Fruit fly (Drosophila melanogaster) whole organism, embryonic: ENCODE measurements around the gene NK7.1.

Source experiments
- Adf1 ChIP-seq: fragments of 200-800 bp; sonication (Bioruptor generic); IDR thresholded peaks from 2 replicates; pipeline ENCODE4 v1.3.6; 2022; ENCODE audit warnings: missing biosample characterization, missing genetic modification characterization
- Antp ChIP-seq: fragments of 200-800 bp; sonication (Bioruptor generic); optimal IDR thresholded peaks from 3 replicates; lab custom pipeline; 2016; ENCODE audit warnings: missing biosample characterization, missing genetic modification characterization
- C15 ChIP-seq: fragments of 200-800 bp; sonication (Bioruptor generic); IDR thresholded peaks from 3 replicates; pipeline ENCODE4 v1.3.6; 2022; ENCODE audit warnings: missing biosample characterization, missing genetic modification characterization
- CG11723 ChIP-seq: fragments of 200-800 bp; sonication (Bioruptor generic); optimal IDR thresholded peaks from 2 replicates; lab custom pipeline; 2017; ENCODE audit warnings: missing biosample characterization, mild to moderate bottlenecking, missing genetic modification characterization
- CG12391 ChIP-seq: fragments of 200-800 bp; sonication (Bioruptor generic); optimal IDR thresholded peaks from 3 replicates; lab custom pipeline; 2018; ENCODE audit warnings: missing biosample characterization, mild to moderate bottlenecking, missing genetic modification characterization, moderate library complexity
- CG13775 ChIP-seq: fragments of 200-800 bp; sonication (Bioruptor generic); optimal IDR thresholded peaks from 3 replicates; lab custom pipeline; 2017; ENCODE audit warnings: missing biosample characterization, mild to moderate bottlenecking, missing genetic modification characterization
- CG14710 ChIP-seq: fragments of 200-800 bp; sonication (Bioruptor generic); optimal IDR thresholded peaks from 3 replicates; lab custom pipeline; 2019; ENCODE audit warnings: missing biosample characterization, mild to moderate bottlenecking, missing genetic modification characterization, moderate library complexity
- CG17612 ChIP-seq: fragments of 200-800 bp; sonication (Bioruptor generic); IDR thresholded peaks from 2 replicates; pipeline ENCODE4 v1.3.6; 2022; ENCODE audit warnings: missing biosample characterization, missing genetic modification characterization
- CG17829 ChIP-seq: fragments of 200-800 bp; optimal IDR thresholded peaks from 2 replicates; lab custom pipeline; 2019; ENCODE audit warnings: missing biosample characterization, mild to moderate bottlenecking, missing genetic modification characterization, moderate library complexity
- CG2678 ChIP-seq: fragments of 200-800 bp; sonication (Bioruptor generic); optimal IDR thresholded peaks from 3 replicates; lab custom pipeline; 2019; ENCODE audit warnings: missing biosample characterization, mild to moderate bottlenecking, missing genetic modification characterization, moderate library complexity
- CG34422 ChIP-seq: fragments of 200-800 bp; sonication (Bioruptor generic); IDR thresholded peaks from 3 replicates; pipeline ENCODE4 v1.3.6; 2022; ENCODE audit warnings: missing biosample characterization, missing genetic modification characterization
- CG3838 ChIP-seq: fragments of 200-800 bp; sonication (Bioruptor generic); optimal IDR thresholded peaks from 3 replicates; lab custom pipeline; 2016; ENCODE audit warnings: missing biosample characterization, missing genetic modification characterization
- CG43689 ChIP-seq: fragments of 200-800 bp; sonication (Bioruptor generic); IDR thresholded peaks from 2 replicates; pipeline ENCODE4 v1.3.6; 2022; ENCODE audit warnings: missing biosample characterization, missing genetic modification characterization
- CG6813 ChIP-seq: fragments of 200-800 bp; sonication (Bioruptor generic); optimal IDR thresholded peaks from 2 replicates; lab custom pipeline; 2017; ENCODE audit warnings: missing biosample characterization, missing genetic modification characterization, mild to moderate bottlenecking, moderate library complexity, missing genetic modification reagents
- CG9215 ChIP-seq: fragments of 200-800 bp; sonication (Bioruptor generic); IDR thresholded peaks from 2 replicates; pipeline ENCODE4 v1.3.6; 2022; ENCODE audit warnings: missing biosample characterization, missing genetic modification characterization
- CTCF ChIP-seq: fragments of 200-800 bp; sonication (Bioruptor generic); optimal IDR thresholded peaks from 2 replicates; lab custom pipeline; 2017; ENCODE audit warnings: missing biosample characterization, mild to moderate bottlenecking, missing genetic modification characterization, moderate library complexity
- Camta ChIP-seq: fragments of 200-800 bp; sonication (Bioruptor generic); optimal IDR thresholded peaks from 2 replicates; lab custom pipeline; 2016; ENCODE audit warnings: missing biosample characterization, missing genetic modification characterization
- Chrac-16 ChIP-seq: fragments of 200-800 bp; sonication (Bioruptor generic); optimal IDR thresholded peaks from 3 replicates; lab custom pipeline; 2016; ENCODE audit warnings: missing biosample characterization, missing genetic modification characterization
- D19B ChIP-seq: fragments of 200-800 bp; sonication (Bioruptor generic); optimal IDR thresholded peaks from 2 replicates; lab custom pipeline; 2017; ENCODE audit warnings: missing biosample characterization, mild to moderate bottlenecking, missing genetic modification characterization
- Doc3 ChIP-seq: fragments of 200-800 bp; sonication (Bioruptor generic); IDR thresholded peaks from 3 replicates; pipeline ENCODE4 v1.3.6; 2022; ENCODE audit warnings: missing biosample characterization, missing genetic modification characterization; ENCODE audit not compliant: partially characterized antibody
- Drgx ChIP-seq: fragments of 200-800 bp; sonication (Bioruptor generic); IDR thresholded peaks from 2 replicates; pipeline ENCODE4 v1.3.6; 2022; ENCODE audit warnings: missing biosample characterization, missing genetic modification characterization
- Ets65A ChIP-seq: fragments of 200-800 bp; sonication (Bioruptor generic); peaks from one replicate; lab custom pipeline; 2016; ENCODE audit warnings: missing biosample characterization, missing genetic modification characterization
- GATAe ChIP-seq: fragments of 200-800 bp; sonication (Bioruptor generic); conservative IDR thresholded peaks from 2 replicates; pipeline ENCODE4 v1.3.6; 2022; ENCODE audit warnings: missing biosample characterization, missing genetic modification characterization
- Hey ChIP-seq: fragments of 200-800 bp; sonication (Bioruptor generic); optimal IDR thresholded peaks from 3 replicates; lab custom pipeline; 2018; ENCODE audit warnings: missing biosample characterization, mild to moderate bottlenecking, missing genetic modification characterization
- Hmr ChIP-seq: fragments of 200-800 bp; sonication (Bioruptor generic); optimal IDR thresholded peaks from 3 replicates; lab custom pipeline; 2017; ENCODE audit warnings: mild to moderate bottlenecking, missing biosample characterization, missing genetic modification reagents, missing genetic modification characterization
- Opbp ChIP-seq: fragments of 200-800 bp; sonication (Bioruptor generic); IDR thresholded peaks from 3 replicates; pipeline ENCODE4 v1.3.6; 2022; ENCODE audit warnings: missing biosample characterization, missing genetic modification characterization; ENCODE audit not compliant: partially characterized antibody
- PHDP ChIP-seq: fragments of 200-800 bp; sonication (Bioruptor generic); optimal IDR thresholded peaks from 3 replicates; lab custom pipeline; 2018; ENCODE audit warnings: missing biosample characterization, mild to moderate bottlenecking, missing genetic modification characterization, moderate library complexity
- Ptx1 ChIP-seq: fragments of 200-800 bp; sonication (Bioruptor generic); IDR thresholded peaks from 2 replicates; pipeline ENCODE4 v1.3.6; 2022; ENCODE audit warnings: missing biosample characterization, missing genetic modification characterization
- Sox100B ChIP-seq: fragments of 200-800 bp; sonication (Bioruptor generic); optimal IDR thresholded peaks from 3 replicates; lab custom pipeline; 2018; ENCODE audit warnings: missing biosample characterization, mild to moderate bottlenecking, missing genetic modification characterization
- Usf ChIP-seq: fragments of 200-800 bp; sonication (Bioruptor generic); optimal IDR thresholded peaks from 2 replicates; lab custom pipeline; 2017; ENCODE audit warnings: missing genotype, missing biosample characterization, missing genetic modification characterization
- abd-A ChIP-seq: fragments of 200-800 bp; sonication (Bioruptor generic); optimal IDR thresholded peaks from 3 replicates; lab custom pipeline; 2019; ENCODE audit warnings: missing biosample characterization, mild to moderate bottlenecking, missing genetic modification characterization, moderate library complexity
- ato ChIP-seq: fragments of 200-800 bp; sonication (Bioruptor generic); IDR thresholded peaks from 2 replicates; pipeline ENCODE4 v1.3.6; 2022; ENCODE audit warnings: missing biosample characterization, missing genetic modification characterization; ENCODE audit not compliant: partially characterized antibody
- az2 ChIP-seq: fragments of 200-800 bp; sonication (Bioruptor generic); optimal IDR thresholded peaks from 3 replicates; lab custom pipeline; 2016; ENCODE audit warnings: missing biosample characterization, missing genetic modification characterization
- bsh ChIP-seq, 2 experiments: fragments of 200-800 bp; sonication (Bioruptor generic); optimal IDR thresholded peaks; 2 replicates each; lab custom pipeline; 2017 to 2018; ENCODE audit warnings: mild to moderate bottlenecking in 2 of 2, missing biosample characterization in 2 of 2, missing genetic modification characterization in 2 of 2, moderate library complexity in 1 of 2
- cad ChIP-seq: fragments of >200 bp; optimal IDR thresholded peaks from 2 replicates; lab custom pipeline; 2017; ENCODE audit warnings: missing biosample characterization, missing genetic modification characterization
- caup ChIP-seq: fragments of 200-800 bp; sonication (Bioruptor generic); optimal IDR thresholded peaks from 3 replicates; lab custom pipeline; 2017; ENCODE audit warnings: missing biosample characterization, mild to moderate bottlenecking, missing genetic modification characterization, moderate library complexity; ENCODE audit not compliant: severe bottlenecking
- chn ChIP-seq: fragments of 200-800 bp; sonication (Bioruptor generic); optimal IDR thresholded peaks from 2 replicates; lab custom pipeline; 2016; ENCODE audit warnings: missing biosample characterization, missing genetic modification characterization
- croc ChIP-seq: fragments of 200-800 bp; sonication (Bioruptor generic); conservative IDR thresholded peaks from 3 replicates; pipeline ENCODE4 v1.3.6; 2022; ENCODE audit warnings: missing biosample characterization, missing genetic modification characterization
- crol ChIP-seq: fragments of 200-800 bp; sonication (Bioruptor generic); IDR thresholded peaks from 2 replicates; pipeline ENCODE4 v1.3.6; 2022; ENCODE audit warnings: missing biosample characterization, missing genetic modification characterization
- dmrt11E ChIP-seq: fragments of 200-800 bp; sonication (Bioruptor generic); optimal IDR thresholded peaks from 3 replicates; lab custom pipeline; 2018; ENCODE audit warnings: missing biosample characterization, mild to moderate bottlenecking, missing genetic modification characterization, moderate library complexity
- ewg ChIP-seq: fragments of 200-800 bp; sonication (Bioruptor generic); optimal IDR thresholded peaks from 3 replicates; lab custom pipeline; 2017; ENCODE audit warnings: mild to moderate bottlenecking, missing biosample characterization, missing genetic modification reagents, missing genetic modification characterization
- gce ChIP-seq: fragments of 200-800 bp; sonication (Bioruptor generic); IDR thresholded peaks from 3 replicates; pipeline ENCODE4 v1.3.6; 2022; ENCODE audit warnings: missing biosample characterization, missing genetic modification characterization
- her ChIP-seq: fragments of 200-800 bp; sonication (Bioruptor generic); optimal IDR thresholded peaks from 2 replicates; lab custom pipeline; 2016; ENCODE audit warnings: missing biosample characterization, missing genetic modification characterization
- jigr1 ChIP-seq: fragments of 200-800 bp; sonication (Bioruptor generic); IDR thresholded peaks from 3 replicates; pipeline ENCODE4 v1.3.6; 2022; ENCODE audit warnings: missing biosample characterization, missing genetic modification characterization
- jumu ChIP-seq: fragments of 200-800 bp; sonication (Bioruptor generic); optimal IDR thresholded peaks from 3 replicates; lab custom pipeline; 2016; ENCODE audit warnings: missing biosample characterization, missing genetic modification characterization
- kni ChIP-seq: fragments of 200-800 bp; sonication (Bioruptor generic); optimal IDR thresholded peaks from 3 replicates; lab custom pipeline; 2017; ENCODE audit warnings: mild to moderate bottlenecking, missing biosample characterization, missing genetic modification reagents, missing genetic modification characterization
- nmo ChIP-seq: fragments of 200-800 bp; sonication (Bioruptor generic); optimal IDR thresholded peaks from 2 replicates; lab custom pipeline; 2018; ENCODE audit warnings: missing biosample characterization, mild to moderate bottlenecking, missing genetic modification characterization, moderate library complexity
- sens ChIP-seq: fragments of 200-800 bp; sonication (Bioruptor generic); peaks from one replicate; lab custom pipeline; 2016; ENCODE audit warnings: missing biosample characterization, missing genetic modification characterization
- sima ChIP-seq: fragments of 200-800 bp; sonication (Bioruptor generic); optimal IDR thresholded peaks from 2 replicates; lab custom pipeline; 2016; ENCODE audit warnings: missing biosample characterization, missing genetic modification characterization
- so ChIP-seq: fragments of 200-800 bp; sonication (Bioruptor generic); IDR thresholded peaks from 3 replicates; pipeline ENCODE4 v1.3.6; 2022; ENCODE audit warnings: missing biosample characterization, missing genetic modification characterization
- twi ChIP-seq: fragments of 200-800 bp; optimal IDR thresholded peaks from 2 replicates; lab custom pipeline; 2019; ENCODE audit warnings: missing biosample characterization, mild to moderate bottlenecking, missing genetic modification characterization, moderate library complexity
- zen2 ChIP-seq: fragments of 200-800 bp; sonication (Bioruptor generic); IDR thresholded peaks from 3 replicates; pipeline ENCODE4 v1.3.6; 2022; ENCODE audit warnings: missing biosample characterization, missing genetic modification characterization; ENCODE audit not compliant: partially characterized antibody

Gene NK7.1

DNA sequence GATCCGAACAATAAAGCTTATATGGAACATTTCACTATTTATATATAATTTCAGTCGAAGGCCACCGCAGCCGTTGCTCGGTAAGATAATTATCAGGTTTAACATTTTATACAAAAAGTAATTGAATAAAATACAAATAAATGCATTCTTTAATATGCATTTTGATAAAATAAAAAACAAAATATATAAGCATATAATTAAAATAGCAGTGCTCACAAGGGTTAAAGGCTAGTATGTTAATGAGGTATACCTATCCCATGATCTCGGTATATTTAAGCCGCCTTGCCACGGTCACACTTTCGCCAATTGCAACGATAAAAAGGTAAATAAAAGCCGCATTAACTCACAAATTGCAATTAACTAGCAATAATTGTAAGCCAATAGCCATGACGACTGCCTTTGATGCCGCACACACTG, 63.9 kb downstream of the NK7.1 start, which contains the start of gene Polr2I (continued):
- no peak for TF ChIP-seq crol (GFP tag; lab: Robert Waterston, UW)
- no peak for TF ChIP-seq kni (GFP tag; lab: Kevin White, UChicago)
- no peak for TF ChIP-seq sens (GFP tag; lab: Kevin White, UChicago)
- no peak for TF ChIP-seq ato (GFP tag; lab: Robert Waterston, UW)
- TF ChIP-seq Adf1 (GFP tag; lab: Robert Waterston, UW) = no peak; the same call in 1 of the 2 replicates
- no peak for TF ChIP-seq CG17612 (GFP tag; lab: Robert Waterston, UW)
- no peak for TF ChIP-seq CTCF
- TF ChIP-seq sima = no peak
- TF ChIP-seq ewg (GFP tag; lab: Kevin White, UChicago) = no peak
- TF ChIP-seq bsh (GFP tag; optimal IDR thresholded peaks at IDR 0.05; lab: Kevin White, UChicago) = no peak
- TF ChIP-seq CG34422 = peak; percentile 59; the same call in 1 of the 3 replicates
- TF ChIP-seq nmo (GFP tag; lab: Kevin White, UChicago) = peak; percentile 72
- TF ChIP-seq Camta (GFP tag; lab: Kevin White, UChicago) = no peak
- peak; percentile 21 for TF ChIP-seq PHDP (tag; lab: Kevin White, UChicago)
- TF ChIP-seq CG11723 (GFP tag; lab: Kevin White, UChicago) = no peak
- no peak for TF ChIP-seq zen2 (GFP tag; lab: Robert Waterston, UW)
- peak; percentile 49 for TF ChIP-seq CG13775 (GFP tag; lab: Kevin White, UChicago)
- TF ChIP-seq chn (GFP tag; lab: Kevin White, UChicago) = no peak
- no peak for TF ChIP-seq caup (GFP tag; lab: Kevin White, UChicago)
- no peak for TF ChIP-seq CG43689 (GFP tag; lab: Robert Waterston, UW)
- TF ChIP-seq Opbp (GFP tag; lab: Robert Waterston, UW) = no peak
- TF ChIP-seq cad (GFP tag; lab: Kevin White, UChicago) = no peak
- TF ChIP-seq dmrt11E (tag; lab: Kevin White, UChicago) = peak; percentile 44
- no peak for TF ChIP-seq jumu (GFP tag; lab: Kevin White, UChicago)
- peak; percentile 60 for TF ChIP-seq CG12391 (tag; lab: Kevin White, UChicago)
- peak; percentile 4 for TF ChIP-seq D19B (GFP tag; lab: Kevin White, UChicago)
- peak; percentile 35 for TF ChIP-seq Hmr (GFP tag; lab: Kevin White, UChicago)
- no peak for TF ChIP-seq Hey
- no peak for TF ChIP-seq jigr1 (GFP tag; lab: Robert Waterston, UW)
- TF ChIP-seq gce (GFP tag; lab: Robert Waterston, UW) = no peak
- no peak for TF ChIP-seq Drgx
- TF ChIP-seq her (GFP tag; lab: Kevin White, UChicago) = no peak
- TF ChIP-seq CG9215 (GFP tag; lab: Robert Waterston, UW) = peak; percentile 37
- peak; percentile 15 for TF ChIP-seq twi (tag; lab: Kevin White, UChicago)
- TF ChIP-seq Ptx1 (GFP tag; lab: Robert Waterston, UW) = peak; percentile 47; the same call in 1 of the 2 replicates
- peak; percentile 65 for TF ChIP-seq CG14710 (tag; lab: Kevin White, UChicago)
- TF ChIP-seq so (GFP tag; lab: Robert Waterston, UW) = no peak
- TF ChIP-seq CG3838 (GFP tag; lab: Kevin White, UChicago) = no peak
- TF ChIP-seq Sox100B (GFP tag; lab: Kevin White, UChicago) = no peak
- TF ChIP-seq CG6813 (GFP tag; lab: Kevin White, UChicago) = no peak
- no peak for TF ChIP-seq croc (GFP tag; lab: Robert Waterston, UW)
- TF ChIP-seq Antp = no peak
- TF ChIP-seq az2 = peak; percentile 37
- TF ChIP-seq CG17829 = peak; percentile 37
- TF ChIP-seq GATAe (GFP tag; lab: Robert Waterston, UW) = no peak
- TF ChIP-seq C15 (GFP tag; lab: Robert Waterston, UW) = no peak
- TF ChIP-seq Doc3 = no peak
- no peak for TF ChIP-seq abd-A
- TF ChIP-seq CG2678 (tag; lab: Kevin White, UChicago) = no peak
- peak; percentile 35 for TF ChIP-seq Usf (GFP tag; lab: Kevin White, UChicago)
- TF ChIP-seq Ets65A (GFP tag; lab: Kevin White, UChicago) = no peak
- peak; percentile 39 for TF ChIP-seq Chrac-16
